Fruit fly (Drosophila melanogaster) whole organism, embryonic: Measurements from ENCODE around the gene Galphai.

ENCODE experiments used
- Atf3 ChIP-seq: fragments of 200-800 bp; sonication (Bioruptor generic); optimal IDR thresholded peaks from 3 replicates; lab custom pipeline; 2016; ENCODE audit warnings: missing biosample characterization, missing genetic modification characterization
- BtbVII ChIP-seq: fragments of 200-800 bp; sonication (Bioruptor generic); optimal IDR thresholded peaks from 3 replicates; lab custom pipeline; 2017; ENCODE audit warnings: missing biosample characterization, mild to moderate bottlenecking, missing genetic modification characterization
- CG10209 ChIP-seq: fragments of 200-800 bp; sonication (Bioruptor generic); optimal IDR thresholded peaks from 3 replicates; lab custom pipeline; 2017; ENCODE audit warnings: missing biosample characterization, mild to moderate bottlenecking, missing genetic modification characterization, missing genetic modification reagents
- CG1024 ChIP-seq: fragments of 200-800 bp; sonication (Bioruptor generic); IDR thresholded peaks from 2 replicates; pipeline ENCODE4 v1.3.6; 2022; ENCODE audit warnings: missing biosample characterization, missing genetic modification characterization
- CG11504 ChIP-seq: fragments of 200-800 bp; sonication (Bioruptor generic); optimal IDR thresholded peaks from 3 replicates; lab custom pipeline; 2019; ENCODE audit warnings: missing biosample characterization, mild to moderate bottlenecking, missing genetic modification characterization, moderate library complexity
- CG11695 ChIP-seq: fragments of 200-800 bp; sonication (Bioruptor generic); IDR thresholded peaks from 3 replicates; pipeline ENCODE4 v1.3.6; 2022; ENCODE audit warnings: missing biosample characterization, missing genetic modification characterization
- CG12219 ChIP-seq: fragments of 200-800 bp; sonication (Bioruptor generic); optimal IDR thresholded peaks from 3 replicates; lab custom pipeline; 2018; ENCODE audit warnings: missing biosample characterization, mild to moderate bottlenecking, missing genetic modification characterization
- CG12769 ChIP-seq: fragments of 200-800 bp; sonication (Bioruptor generic); optimal IDR thresholded peaks from 2 replicates; lab custom pipeline; 2019; ENCODE audit warnings: missing biosample characterization, mild to moderate bottlenecking, missing genetic modification characterization, moderate library complexity
- CG14014 ChIP-seq: fragments of 200-800 bp; sonication (Bioruptor generic); IDR thresholded peaks from 2 replicates; pipeline ENCODE4 v1.3.6; 2022; ENCODE audit warnings: missing biosample characterization, missing genetic modification characterization
- CG14050 ChIP-seq: fragments of 200-800 bp; sonication (Bioruptor generic); IDR thresholded peaks from 3 replicates; pipeline ENCODE4 v1.3.6; 2022; ENCODE audit warnings: missing biosample characterization, missing genetic modification characterization
- CG14667 ChIP-seq: fragments of 200-800 bp; sonication (Bioruptor generic); IDR thresholded peaks from 2 replicates; pipeline ENCODE4 v1.3.6; 2022; ENCODE audit warnings: missing biosample characterization, missing genetic modification characterization
- CG15601 ChIP-seq: fragments of 200-800 bp; sonication (Bioruptor generic); optimal IDR thresholded peaks from 3 replicates; lab custom pipeline; 2019; ENCODE audit warnings: missing biosample characterization, mild to moderate bottlenecking, missing genetic modification characterization, moderate library complexity
- CG17385 ChIP-seq: fragments of 200-800 bp; sonication (Bioruptor generic); optimal IDR thresholded peaks from 3 replicates; lab custom pipeline; 2018; ENCODE audit warnings: missing biosample characterization, mild to moderate bottlenecking, missing genetic modification characterization
- CG17802 ChIP-seq: fragments of 200-800 bp; sonication (Bioruptor generic); optimal IDR thresholded peaks from 2 replicates; lab custom pipeline; 2018; ENCODE audit warnings: missing biosample characterization, mild to moderate bottlenecking, missing genetic modification characterization, moderate library complexity
- CG1832 ChIP-seq: fragments of 200-800 bp; sonication (Bioruptor generic); optimal IDR thresholded peaks from 2 replicates; lab custom pipeline; 2017; ENCODE audit warnings: missing biosample characterization, mild to moderate bottlenecking, missing genetic modification characterization, inconsistent platforms
- CG18619 ChIP-seq: fragments of 200-800 bp; sonication (Bioruptor generic); optimal IDR thresholded peaks from 3 replicates; lab custom pipeline; 2017; ENCODE audit warnings: missing biosample characterization, mild to moderate bottlenecking, missing genetic modification characterization
- CG2712 ChIP-seq: fragments of 200-800 bp; optimal IDR thresholded peaks from 3 replicates; lab custom pipeline; 2019; ENCODE audit warnings: missing biosample characterization, mild to moderate bottlenecking, missing genetic modification characterization, moderate library complexity
- CG2889 ChIP-seq: fragments of 200-800 bp; sonication (Bioruptor generic); IDR thresholded peaks from 3 replicates; pipeline ENCODE4 v1.3.6; 2022; ENCODE audit warnings: missing biosample characterization, missing genetic modification characterization
- CG34422 ChIP-seq: fragments of 200-800 bp; sonication (Bioruptor generic); IDR thresholded peaks from 3 replicates; pipeline ENCODE4 v1.3.6; 2022; ENCODE audit warnings: missing biosample characterization, missing genetic modification characterization
- CG7786 ChIP-seq: fragments of 200-800 bp; sonication (Bioruptor generic); optimal IDR thresholded peaks from 2 replicates; lab custom pipeline; 2016; ENCODE audit warnings: missing biosample characterization, missing genetic modification characterization
- CG8765 ChIP-seq: fragments of 200-800 bp; sonication (Bioruptor generic); IDR thresholded peaks from 2 replicates; pipeline ENCODE4 v1.3.6; 2022; ENCODE audit warnings: missing biosample characterization, missing genetic modification characterization
- CG9215 ChIP-seq: fragments of 200-800 bp; sonication (Bioruptor generic); IDR thresholded peaks from 2 replicates; pipeline ENCODE4 v1.3.6; 2022; ENCODE audit warnings: missing biosample characterization, missing genetic modification characterization
- CG9797 ChIP-seq: fragments of 200-800 bp; sonication (Bioruptor generic); optimal IDR thresholded peaks from 3 replicates; lab custom pipeline; 2018; ENCODE audit warnings: missing biosample characterization, mild to moderate bottlenecking, missing genetic modification characterization
- CrebB ChIP-seq: fragments of 200-800 bp; sonication (Bioruptor generic); optimal IDR thresholded peaks from 3 replicates; lab custom pipeline; 2018; ENCODE audit warnings: missing biosample characterization, mild to moderate bottlenecking, missing genetic modification characterization
- Fer3 ChIP-seq: fragments of 200-800 bp; sonication (Bioruptor generic); optimal IDR thresholded peaks from 2 replicates; lab custom pipeline; 2018; ENCODE audit warnings: missing biosample characterization, mild to moderate bottlenecking, missing genetic modification characterization, moderate library complexity
- GATAe ChIP-seq: fragments of 200-800 bp; sonication (Bioruptor generic); conservative IDR thresholded peaks from 2 replicates; pipeline ENCODE4 v1.3.6; 2022; ENCODE audit warnings: missing biosample characterization, missing genetic modification characterization
- Gug ChIP-seq: fragments of 200-800 bp; sonication (Bioruptor generic); IDR thresholded peaks from 4 replicates; pipeline ENCODE4 v1.3.6; 2022; ENCODE audit warnings: missing biosample characterization, missing genetic modification characterization
- HmgZ ChIP-seq: fragments of 200-800 bp; sonication (Bioruptor generic); optimal IDR thresholded peaks from 2 replicates; lab custom pipeline; 2018; ENCODE audit warnings: missing biosample characterization, mild to moderate bottlenecking, missing genetic modification characterization
- MESR4 ChIP-seq: fragments of 200-800 bp; sonication (Bioruptor generic); optimal IDR thresholded peaks from 2 replicates; lab custom pipeline; 2018; ENCODE audit warnings: missing biosample characterization, mild to moderate bottlenecking, missing genetic modification characterization, moderate library complexity
- TFAM ChIP-seq: fragments of 200-800 bp; sonication (Bioruptor generic); optimal IDR thresholded peaks from 2 replicates; lab custom pipeline; 2017; ENCODE audit warnings: missing biosample characterization, missing genetic modification characterization, inconsistent platforms
- ab ChIP-seq: fragments of 200-800 bp; sonication (Bioruptor generic); optimal IDR thresholded peaks from 2 replicates; lab custom pipeline; 2016; ENCODE audit warnings: missing biosample characterization, missing genetic modification characterization
- al ChIP-seq: fragments of 200-800 bp; sonication (Bioruptor generic); IDR thresholded peaks from 2 replicates; pipeline ENCODE4 v1.3.6; 2022; ENCODE audit warnings: missing biosample characterization, missing genetic modification characterization
- bowl ChIP-seq: fragments of 200-800 bp; sonication (Bioruptor generic); IDR thresholded peaks from 2 replicates; pipeline ENCODE4 v1.3.6; 2022; ENCODE audit warnings: missing biosample characterization, missing genetic modification characterization
- btn ChIP-seq: fragments of 200-800 bp; sonication (Bioruptor generic); optimal IDR thresholded peaks from 2 replicates; lab custom pipeline; 2016; ENCODE audit warnings: missing biosample characterization, missing genetic modification characterization
- dimm ChIP-seq: fragments of 200-800 bp; sonication (Bioruptor generic); IDR thresholded peaks from 2 replicates; pipeline ENCODE4 v1.3.6; 2022; ENCODE audit warnings: missing biosample characterization, missing genetic modification characterization
- dmrt99B ChIP-seq: fragments of 200-800 bp; sonication (Bioruptor generic); optimal IDR thresholded peaks from 2 replicates; lab custom pipeline; 2018; ENCODE audit warnings: missing biosample characterization, mild to moderate bottlenecking, missing genetic modification characterization, moderate library complexity
- eyg ChIP-seq: fragments of 200-800 bp; sonication (Bioruptor generic); optimal IDR thresholded peaks from 3 replicates; lab custom pipeline; 2016; ENCODE audit warnings: missing biosample characterization, missing genetic modification characterization
- fd102C ChIP-seq: fragments of 200-800 bp; sonication (Bioruptor generic); optimal IDR thresholded peaks from 2 replicates; lab custom pipeline; 2018; ENCODE audit warnings: missing biosample characterization, mild to moderate bottlenecking, missing genetic modification characterization, moderate library complexity
- fru ChIP-seq: fragments of >200 bp; optimal IDR thresholded peaks from 2 replicates; lab custom pipeline; 2017
- gem ChIP-seq: fragments of 200-800 bp; sonication (Bioruptor generic); optimal IDR thresholded peaks from 2 replicates; lab custom pipeline; 2019; ENCODE audit warnings: missing biosample characterization, mild to moderate bottlenecking, missing genetic modification characterization, moderate library complexity
- gfzf ChIP-seq: fragments of 200-800 bp; sonication (Bioruptor generic); optimal IDR thresholded peaks from 2 replicates; lab custom pipeline; 2016; ENCODE audit warnings: missing biosample characterization, mild to moderate bottlenecking, missing genetic modification characterization, moderate library complexity
- jumu ChIP-seq: fragments of 200-800 bp; sonication (Bioruptor generic); optimal IDR thresholded peaks from 3 replicates; lab custom pipeline; 2016; ENCODE audit warnings: missing biosample characterization, missing genetic modification characterization
- nmo ChIP-seq: fragments of 200-800 bp; sonication (Bioruptor generic); optimal IDR thresholded peaks from 2 replicates; lab custom pipeline; 2018; ENCODE audit warnings: missing biosample characterization, mild to moderate bottlenecking, missing genetic modification characterization, moderate library complexity
- onecut ChIP-seq: fragments of 200-800 bp; sonication (Bioruptor generic); IDR thresholded peaks from 2 replicates; pipeline ENCODE4 v1.3.6; 2022; ENCODE audit warnings: missing biosample characterization, missing genetic modification characterization
- prd ChIP-seq, 3 experiments: fragments of >200 bp in 2 of 3; fragments of 200-800 bp in 1 of 3; sonication (Bioruptor generic) in 1 of 3; optimal IDR thresholded peaks in 2 of 3; IDR thresholded peaks in 1 of 3; 2 replicates in 2 of 3; 3 replicates in 1 of 3; pipeline versions ENCODE4 v1.3.6 to Lab custom; 2017 to 2022; ENCODE audit warnings: missing biosample characterization in 1 of 3, missing genetic modification characterization in 1 of 3
- pros ChIP-seq: fragments of 200-800 bp; sonication (Bioruptor generic); optimal IDR thresholded peaks from 3 replicates; lab custom pipeline; 2019; ENCODE audit warnings: missing biosample characterization, mild to moderate bottlenecking, missing genetic modification characterization, moderate library complexity
- pzg ChIP-seq: fragments of 200-800 bp; sonication (Bioruptor generic); optimal IDR thresholded peaks from 3 replicates; lab custom pipeline; 2018; ENCODE audit warnings: missing biosample characterization, mild to moderate bottlenecking, missing genetic modification characterization, moderate library complexity
- slp2 ChIP-seq: fragments of 200-800 bp; sonication (Bioruptor generic); optimal IDR thresholded peaks from 2 replicates; lab custom pipeline; 2016; ENCODE audit warnings: missing biosample characterization, missing genetic modification characterization
- sr ChIP-seq: fragments of 200-800 bp; sonication (Bioruptor generic); IDR thresholded peaks from 3 replicates; pipeline ENCODE4 v1.3.6; 2022; ENCODE audit warnings: missing biosample characterization, missing genetic modification characterization

Gene Galphai

dm6 chr3L:6968961-6969814 lies 10.7 kb downstream of the Galphai start, which contains the start of the genes Mis12 and CG9953 (continued):
- TF ChIP-seq gfzf (GFP tag; lab: Kevin White, UChicago) (peak; percentile 67), CrebB (tag; lab: Kevin White, UChicago) (no peak), gem (tag; lab: Kevin White, UChicago) (peak; percentile 59), onecut (GFP tag; lab: Robert Waterston, UW) (0 out of 2 replicates have a peak, but pooled peaks have one; percentile 19), pzg (GFP tag; lab: Kevin White, UChicago) (peak; percentile 26), CG2889 (GFP tag; lab: Robert Waterston, UW) (peak; percentile 41; the same call in 1 of the 3 replicates), CG8765 (GFP tag; lab: Robert Waterston, UW) (no peak), CG15601 (no peak), sr (GFP tag; lab: Robert Waterston, UW) (no peak), CG1024 (peak; percentile 39; the same call in 1 of the 2 replicates), Fer3 (tag; lab: Kevin White, UChicago) (peak; percentile 19), btn (GFP tag; lab: Kevin White, UChicago) (no peak), CG12219 (GFP tag; lab: Kevin White, UChicago) (no peak), CG18619 (GFP tag; lab: Kevin White, UChicago) (peak; percentile 37), dimm (GFP tag; lab: Robert Waterston, UW) (no peak), CG7786 (GFP tag; lab: Kevin White, UChicago) (no peak), CG9215 (peak; percentile 32; the same call in 1 of the 2 replicates), dmrt99B (no peak), fd102C (GFP tag; lab: Kevin White, UChicago) (no peak), CG17385 (peak; percentile 42), bowl (no peak), eyg (GFP tag; lab: Kevin White, UChicago) (no peak), CG12769 (tag; lab: Kevin White, UChicago) (no peak), pros (GFP tag; lab: Kevin White, UChicago) (no peak), Gug (GFP tag; lab: Robert Waterston, UW) (peak; percentile 12; the same call in 2 of the 4 replicates), CG9797 (GFP tag; lab: Kevin White, UChicago) (peak; percentile 15), TFAM (GFP tag; lab: Kevin White, UChicago) (no peak), nmo (peak; percentile 68), CG14050 (GFP tag; lab: Robert Waterston, UW) (no peak), CG14014 (no peak), Atf3 (GFP tag; lab: Kevin White, UChicago) (no peak), CG17802 (tag; lab: Kevin White, UChicago) (peak; percentile 45), CG2712 (peak; percentile 56), CG10209 (GFP tag; lab: Kevin White, UChicago) (peak; percentile 32), HmgZ (tag; lab: Kevin White, UChicago) (no peak), BtbVII (GFP tag; lab: Kevin White, UChicago) (no peak), fru (lab: Kevin White, UChicago) (no peak), CG1832 (GFP tag; lab: Kevin White, UChicago) (no peak), CG34422 (GFP tag; lab: Robert Waterston, UW) (0 out of 3 replicates have a peak, but pooled peaks have one; percentile 30), CG11695 (GFP tag; lab: Robert Waterston, UW) (0 out of 3 replicates have a peak, but pooled peaks have one; percentile 27), al (GFP tag; lab: Robert Waterston, UW) (no peak), CG11504 (tag; lab: Kevin White, UChicago) (peak; percentile 55), slp2 (GFP tag; lab: Kevin White, UChicago) (no peak), CG14667 (GFP tag; lab: Robert Waterston, UW) (no peak), prd (optimal IDR thresholded peaks at IDR 0.05; lab: Kevin White, UChicago) (no peak), prd (GFP tag; IDR thresholded peaks at IDR 0.05; lab: Robert Waterston, UW) (peak; percentile 38; the same call in 2 of the 3 replicates), GATAe (GFP tag; lab: Robert Waterston, UW) (no peak), MESR4 (GFP tag; lab: Kevin White, UChicago) (peak; percentile 9), jumu (GFP tag; lab: Kevin White, UChicago) (no peak), ab (GFP tag; lab: Kevin White, UChicago) (no peak)
